Fruit fly (Drosophila melanogaster): ENCODE measurements around the gene d-cup.

- TF ChIP-seq Hr96 (GFP tag; optimal IDR thresholded peaks at IDR 0.05) (no peak), toe (GFP tag; optimal IDR thresholded peaks at IDR 0.05) (no peak), CG7045 (GFP tag; optimal IDR thresholded peaks at IDR 0.05) (no peak), ovo (GFP tag; optimal IDR thresholded peaks at IDR 0.05) (no peak), CG33017 (tag; optimal IDR thresholded peaks at IDR 0.05) (no peak), cnc (optimal IDR thresholded peaks at IDR 0.05) (no peak), pad (GFP tag; optimal IDR thresholded peaks at IDR 0.05) (no peak), Crg-1 (GFP tag; optimal IDR thresholded peaks at IDR 0.05) (no peak), kay (GFP tag; ENCODE audit: borderline replicate concordance) (no peak), CG12768 (GFP tag; optimal IDR thresholded peaks at IDR 0.05) (no peak), bab1 (GFP tag; optimal IDR thresholded peaks at IDR 0.05) (no peak), CG14711 (tag; optimal IDR thresholded peaks at IDR 0.05) (no peak)
These were observed 24.1 kb downstream of the d-cup start, which contains the start of gene beat-Vb for dm6 chr3R:12915811-12916210.
